Fruit fly (Drosophila melanogaster): Measurements from ENCODE around the gene Pgk.

Gene Pgk

dm6 chr2L:2754437-2755322 lies 1.8 kb upstream of the Pgk start (continued):
- peak; percentile 63 for TF ChIP-seq pfk (GFP tag; optimal IDR thresholded peaks at IDR 0.05)
- TF ChIP-seq fd3F (GFP tag; optimal IDR thresholded peaks at IDR 0.05), result peak; percentile 69
- TF ChIP-seq cad (GFP tag; optimal IDR thresholded peaks at IDR 0.05), result peak; percentile 8
- TF ChIP-seq chm (GFP tag; IDR thresholded peaks at IDR 0.05), result no peak
- peak; percentile 42 for TF ChIP-seq Mad (GFP tag; optimal IDR thresholded peaks at IDR 0.05)
- no peak for TF ChIP-seq Stat92E (GFP tag; optimal IDR thresholded peaks at IDR 0.05)
- TF ChIP-seq CG42726 (GFP tag; IDR thresholded peaks at IDR 0.05; ENCODE audit: partially characterized antibody), result no peak
- peak; percentile 89 for TF ChIP-seq Oli (tag; optimal IDR thresholded peaks at IDR 0.05)
- peak; percentile 77 for TF ChIP-seq Dip3 (GFP tag; optimal IDR thresholded peaks at IDR 0.05)
- no peak for TF ChIP-seq gfzf (GFP tag; optimal IDR thresholded peaks at IDR 0.05)
- peak; percentile 82 for TF ChIP-seq MTF-1 (GFP tag; optimal IDR thresholded peaks at IDR 0.05; ENCODE audit: borderline replicate concordance)
- peak; percentile 88 for TF ChIP-seq CG2120 (GFP tag; optimal IDR thresholded peaks at IDR 0.05)
- peak; percentile 49 for TF ChIP-seq gro (GFP tag; optimal IDR thresholded peaks at IDR 0.05)
- peak; percentile 75 for TF ChIP-seq cato (GFP tag; optimal IDR thresholded peaks at IDR 0.05; ENCODE audit: borderline replicate concordance)
- no peak for TF ChIP-seq C15 (GFP tag; IDR thresholded peaks at IDR 0.05)
- TF ChIP-seq CG13287 (GFP tag; IDR thresholded peaks at IDR 0.05; ENCODE audit: partially characterized antibody), result no peak
- TF ChIP-seq cwo (GFP tag; optimal IDR thresholded peaks at IDR 0.05), result peak; percentile 95
- TF ChIP-seq Usf (GFP tag; optimal IDR thresholded peaks at IDR 0.05), result peak; percentile 49
- TF ChIP-seq Bteb2 (GFP tag; optimal IDR thresholded peaks at IDR 0.05), result peak; percentile 66
- TF ChIP-seq CG14965 (GFP tag; optimal IDR thresholded peaks at IDR 0.05; ENCODE audit: borderline replicate concordance), result peak; percentile 59
- TF ChIP-seq D19B (GFP tag; optimal IDR thresholded peaks at IDR 0.05), result peak; percentile 80
- TF ChIP-seq CG34376 (GFP tag; optimal IDR thresholded peaks at IDR 0.05), result peak; percentile 78
- TF ChIP-seq CG15479 (GFP tag; optimal IDR thresholded peaks at IDR 0.05), result peak; percentile 50
- TF ChIP-seq Chrac-16 (GFP tag; optimal IDR thresholded peaks at IDR 0.05), result peak; percentile 10
- TF ChIP-seq CG18764 (GFP tag; optimal IDR thresholded peaks at IDR 0.05), result peak; percentile 69
- TF ChIP-seq CG7987 (GFP tag; optimal IDR thresholded peaks at IDR 0.05), result peak; percentile 75
- TF ChIP-seq Gsc (GFP tag; IDR thresholded peaks at IDR 0.05), result no peak
- TF ChIP-seq ssp (GFP tag; IDR thresholded peaks at IDR 0.05), result no peak
- TF ChIP-seq CG11696 (GFP tag; IDR thresholded peaks at IDR 0.05), result no peak
- TF ChIP-seq cas (GFP tag; IDR thresholded peaks at IDR 0.05), result no peak
- TF ChIP-seq Ravus (GFP tag; IDR thresholded peaks at IDR 0.05), result no peak
- TF ChIP-seq Jarid2 (GFP tag; optimal IDR thresholded peaks at IDR 0.05), result peak; percentile 56
- TF ChIP-seq lilli (GFP tag; optimal IDR thresholded peaks at IDR 0.05), result peak; percentile 79
- TF ChIP-seq CG15601 (tag; optimal IDR thresholded peaks at IDR 0.05), result peak; percentile 91
- TF ChIP-seq z (GFP tag; IDR thresholded peaks at IDR 0.05), result no peak
- no peak for TF ChIP-seq CG4360 (GFP tag; IDR thresholded peaks at IDR 0.05)
- TF ChIP-seq CG16813 (GFP tag; IDR thresholded peaks at IDR 0.05; ENCODE audit: partially characterized antibody), result no peak
- peak; percentile 67 for TF ChIP-seq trem (tag; optimal IDR thresholded peaks at IDR 0.05)
- peak; percentile 69 for TF ChIP-seq Camta (GFP tag; optimal IDR thresholded peaks at IDR 0.05)
- peak; percentile 83 for TF ChIP-seq CG9437 (GFP tag; optimal IDR thresholded peaks at IDR 0.05)
- peak; percentile 81 for TF ChIP-seq CG10209 (GFP tag; optimal IDR thresholded peaks at IDR 0.05)
- no peak for TF ChIP-seq row (GFP tag; IDR thresholded peaks at IDR 0.05)
- peak; percentile 60 for TF ChIP-seq kay (GFP tag; optimal IDR thresholded peaks at IDR 0.05)
- peak; percentile 61 for TF ChIP-seq fd96Cb (tag; optimal IDR thresholded peaks at IDR 0.05)
- TF ChIP-seq CG17612 (GFP tag; IDR thresholded peaks at IDR 0.05), result no peak
- TF ChIP-seq Ada2b (GFP tag; IDR thresholded peaks at IDR 0.05), result no peak
- peak; percentile 46 for TF ChIP-seq CG18011 (GFP tag; optimal IDR thresholded peaks at IDR 0.05)
- TF ChIP-seq CG1832 (GFP tag; optimal IDR thresholded peaks at IDR 0.05), result no peak
